Worm (Caenorhabditis elegans): Measurements from ENCODE around the gene nep-3.

The nep-3 gene

DNA sequence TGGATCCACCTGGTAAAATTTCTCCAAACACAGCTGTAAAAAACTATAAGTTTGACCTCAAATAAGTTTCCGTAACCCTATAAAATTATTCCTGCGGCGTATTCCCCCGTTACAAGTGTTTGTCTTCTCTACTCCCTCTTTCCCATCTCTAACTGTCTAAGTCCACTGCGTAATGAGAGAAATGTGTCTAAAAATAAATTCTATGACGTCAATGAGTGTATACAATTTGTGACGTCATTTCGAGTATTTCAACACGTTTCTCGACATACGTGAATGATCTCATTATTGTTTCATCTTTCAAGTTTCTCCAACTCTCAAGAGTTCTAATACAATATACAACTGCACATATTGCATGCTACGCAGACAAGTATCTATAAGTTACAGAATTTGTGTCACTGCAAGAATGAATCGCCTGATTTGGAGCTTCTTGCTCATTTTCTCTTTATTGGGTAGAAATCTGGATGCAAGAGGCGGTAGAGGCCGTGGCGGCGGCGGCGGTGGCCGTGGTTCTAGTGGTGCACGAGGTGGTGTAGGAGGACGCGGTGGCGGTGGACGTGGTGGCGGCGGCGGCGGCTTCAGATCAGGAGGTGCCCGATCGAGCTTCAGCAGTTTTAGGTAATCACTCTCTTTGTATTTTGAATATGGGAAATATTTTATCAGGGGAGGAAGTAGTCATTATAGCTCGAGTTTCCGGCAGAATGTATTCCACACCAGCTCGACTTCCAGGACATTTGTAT lies 20.9 kb upstream of the nep-3 start, which contains the start of gene F53C3.6:
Gene F53C3.6 (plus strand): TSS at position 385 of the 737 bp plus-strand sequence.
- TF ChIP-seq vab-15 (tag; optimal IDR thresholded peaks at IDR 0.05) = no peak
- TF ChIP-seq snu-23 (GFP tag; optimal IDR thresholded peaks at IDR 0.05) = peak; percentile 61
- TF ChIP-seq dsc-1 (tag; optimal IDR thresholded peaks at IDR 0.05) = peak; percentile 71
- TF ChIP-seq tlp-1 (tag; optimal IDR thresholded peaks at IDR 0.05) = no peak
- TF ChIP-seq Y116A8C.19 (tag; optimal IDR thresholded peaks at IDR 0.05; ENCODE audit: borderline replicate concordance) = no peak
- peak; percentile 65 for TF ChIP-seq tbx-2 (tag; optimal IDR thresholded peaks at IDR 0.05)
- peak in 2 of 3 experiments; percentile 30 to 38 for TF ChIP-seq dpl-1 (GFP tag; optimal IDR thresholded peaks at IDR 0.05)
- TF ChIP-seq lin-14 (GFP tag; optimal IDR thresholded peaks at IDR 0.05) = peak; percentile 95
- peak; percentile 89 for TF ChIP-seq nhr-85 (tag)
- no peak for TF ChIP-seq nhr-84 (tag; optimal IDR thresholded peaks at IDR 0.05)
- no peak for TF ChIP-seq unc-30 (tag; optimal IDR thresholded peaks at IDR 0.05)
- TF ChIP-seq ztf-4 (tag; optimal IDR thresholded peaks at IDR 0.05) = peak; percentile 60
- no peak for TF ChIP-seq pag-3 (tag; optimal IDR thresholded peaks at IDR 0.05; ENCODE audit: borderline replicate concordance, insufficient read depth)
- TF ChIP-seq efl-3 (GFP tag; optimal IDR thresholded peaks at IDR 0.05) = no peak
- peak; percentile 4 for TF ChIP-seq elt-2 (tag; optimal IDR thresholded peaks at IDR 0.05)
- no peak for TF ChIP-seq pqm-1 (tag; optimal IDR thresholded peaks at IDR 0.05)
- peak; percentile 98 for TF ChIP-seq mef-2 (tag; optimal IDR thresholded peaks at IDR 0.05)
- TF ChIP-seq hlh-17 (GFP tag; optimal IDR thresholded peaks at IDR 0.05; ENCODE audit: borderline replicate concordance) = no peak
- peak; percentile 72 for TF ChIP-seq lir-3 (tag; optimal IDR thresholded peaks at IDR 0.05; ENCODE audit: poor library complexity)
- no peak for TF ChIP-seq nhr-76 (tag; optimal IDR thresholded peaks at IDR 0.05)
- peak; percentile 77 for TF ChIP-seq lsy-2 (tag; optimal IDR thresholded peaks at IDR 0.05)
- TF ChIP-seq nhr-19 (GFP tag; conservative IDR thresholded peaks at IDR 0.05) = peak; percentile 53
- peak; percentile 42 for TF ChIP-seq zip-4 (GFP tag; optimal IDR thresholded peaks at IDR 0.05)
- TF ChIP-seq hpl-2 (GFP tag; optimal IDR thresholded peaks at IDR 0.05) = no peak
- peak; percentile 63 to 67 for TF ChIP-seq efl-1 (optimal IDR thresholded peaks at IDR 0.05)
- TF ChIP-seq efl-1 (GFP tag; optimal IDR thresholded peaks at IDR 0.05 in 1 of 2) = peak; percentile 42 to 87
- no peak for TF ChIP-seq aha-1 (tag; optimal IDR thresholded peaks at IDR 0.05)
- TF ChIP-seq jun-1 (tag; optimal IDR thresholded peaks at IDR 0.05) = peak; percentile 28
- TF ChIP-seq ztf-11 (tag; optimal IDR thresholded peaks at IDR 0.05) = no peak
- no peak for TF ChIP-seq ama-1 (optimal IDR thresholded peaks at IDR 0.05)
- TF ChIP-seq unc-86 (tag; optimal IDR thresholded peaks at IDR 0.05) = peak; percentile 67
- 0 out of 2 replicates have a peak, but pooled peaks have one; percentile 16 for TF ChIP-seq unc-98 (GFP tag; IDR thresholded peaks at IDR 0.05)
- peak; percentile 31 to 71 for TF ChIP-seq lin-35 (GFP tag; optimal IDR thresholded peaks at IDR 0.05)
- TF ChIP-seq lin-13 (GFP tag; optimal IDR thresholded peaks at IDR 0.05) = peak; percentile 51
- TF ChIP-seq sox-4 (tag; optimal IDR thresholded peaks at IDR 0.05) = peak; percentile 48
- TF ChIP-seq nhr-237 (tag; optimal IDR thresholded peaks at IDR 0.05) = no peak
- no peak for TF ChIP-seq ets-5 (GFP tag; IDR thresholded peaks at IDR 0.05)
- TF ChIP-seq nhr-20 (tag; optimal IDR thresholded peaks at IDR 0.05) = peak; percentile 64
- peak; percentile 51 for TF ChIP-seq fos-1 (tag; optimal IDR thresholded peaks at IDR 0.05)
- TF ChIP-seq lin-15B (tag; optimal IDR thresholded peaks at IDR 0.05) = no peak
- TF ChIP-seq nhr-12 (tag; optimal IDR thresholded peaks at IDR 0.05) = no peak
- TF ChIP-seq blmp-1 (tag; optimal IDR thresholded peaks at IDR 0.05) = peak; percentile 41
- TF ChIP-seq C04F5.9 (tag; optimal IDR thresholded peaks at IDR 0.05) = no peak
- peak; percentile 51 for TF ChIP-seq nhr-77 (tag; optimal IDR thresholded peaks at IDR 0.05)
- TF ChIP-seq pax-3 (tag; optimal IDR thresholded peaks at IDR 0.05) = peak; percentile 11
- TF ChIP-seq egl-13 (tag; optimal IDR thresholded peaks at IDR 0.05) = peak; percentile 64
- no peak for TF ChIP-seq sptf-1 (tag; optimal IDR thresholded peaks at IDR 0.05)
- peak; percentile 26 for TF ChIP-seq C16A3.4 (tag; optimal IDR thresholded peaks at IDR 0.05)
- no peak for TF ChIP-seq nhr-28 (tag; optimal IDR thresholded peaks at IDR 0.05)
- TF ChIP-seq ceh-8 (GFP tag; optimal IDR thresholded peaks at IDR 0.05) = peak; percentile 77
- peak; percentile 64 for TF ChIP-seq xbp-1 (tag; optimal IDR thresholded peaks at IDR 0.05)
- no peak for TF ChIP-seq F16B12.6 (tag; optimal IDR thresholded peaks at IDR 0.05)
- TF ChIP-seq mep-1 (tag; optimal IDR thresholded peaks at IDR 0.05) = peak; percentile 71
